Worm (Caenorhabditis elegans): Measurements from ENCODE around the gene soc-2.

soc-2 gene

ce11 chrIV:5085782-5086181, 66.5 kb downstream of the soc-2 start:
- no peak for TF ChIP-seq irx-1 (tag; optimal IDR thresholded peaks at IDR 0.05)
- TF ChIP-seq ceh-90 (tag; optimal IDR thresholded peaks at IDR 0.05): no peak
- no peak for TF ChIP-seq fkh-4 (tag; optimal IDR thresholded peaks at IDR 0.05; ENCODE audit: borderline replicate concordance)
- no peak for TF ChIP-seq ces-1 (GFP tag; optimal IDR thresholded peaks at IDR 0.05)
- TF ChIP-seq hlh-17 (GFP tag; optimal IDR thresholded peaks at IDR 0.05; ENCODE audit: borderline replicate concordance): no peak
- TF ChIP-seq sox-4 (tag; optimal IDR thresholded peaks at IDR 0.05): no peak
- no peak for TF ChIP-seq elt-2 (tag; optimal IDR thresholded peaks at IDR 0.05)
- TF ChIP-seq fkh-10 (GFP tag; optimal IDR thresholded peaks at IDR 0.05): no peak
- TF ChIP-seq hlh-4 (tag; optimal IDR thresholded peaks at IDR 0.05): no peak

DNA sequence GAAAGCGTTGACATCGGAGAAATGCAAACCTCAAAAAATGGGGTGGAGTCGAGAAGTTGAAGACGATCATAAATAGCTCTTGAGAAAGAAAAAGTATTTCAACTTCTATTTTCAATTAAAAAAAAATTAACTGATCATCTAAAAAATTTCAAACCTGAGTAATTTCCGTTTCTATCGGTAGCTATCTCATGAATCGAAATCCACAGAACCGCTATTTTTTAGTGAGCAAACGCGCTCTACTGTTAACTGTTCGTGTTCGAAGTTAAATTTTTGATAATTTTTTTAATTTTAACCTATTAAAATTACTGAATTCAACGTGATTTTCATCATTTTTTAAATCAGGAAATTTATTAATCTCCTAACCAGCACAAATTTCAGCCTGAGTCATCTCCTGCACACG, 68.5 kb downstream of the soc-2 start:
- no peak for TF ChIP-seq hpl-2 (GFP tag; optimal IDR thresholded peaks at IDR 0.05)
- TF ChIP-seq efl-1 (optimal IDR thresholded peaks at IDR 0.05): peak in 1 of 2 experiments; percentile 13
- TF ChIP-seq efl-1 (GFP tag; optimal IDR thresholded peaks at IDR 0.05 in 1 of 2): no peak

ce11 chrIV:5082900-5083530, 69.3 kb downstream of the soc-2 start, which contains the start of gene pygo-1:
TSS of gene pygo-1 (plus strand) at chrIV:5083303.
- TF ChIP-seq hpl-2 (GFP tag; optimal IDR thresholded peaks at IDR 0.05): no peak
- TF ChIP-seq blmp-1 (tag; optimal IDR thresholded peaks at IDR 0.05): peak; percentile 93
- TF ChIP-seq lin-14 (GFP tag; optimal IDR thresholded peaks at IDR 0.05): peak; percentile 24
- no peak for TF ChIP-seq nhr-77 (tag; optimal IDR thresholded peaks at IDR 0.05)
- no peak for TF ChIP-seq fos-1 (tag; optimal IDR thresholded peaks at IDR 0.05)
- TF ChIP-seq ces-1 (GFP tag; optimal IDR thresholded peaks at IDR 0.05): no peak
- no peak for TF ChIP-seq fkh-4 (tag; optimal IDR thresholded peaks at IDR 0.05; ENCODE audit: borderline replicate concordance)
- no peak for TF ChIP-seq unc-62 (GFP tag; optimal IDR thresholded peaks at IDR 0.05)
- TF ChIP-seq ceh-88 (GFP tag; IDR thresholded peaks at IDR 0.05): no peak
- no peak for TF ChIP-seq mef-2 (tag; optimal IDR thresholded peaks at IDR 0.05)
- TF ChIP-seq efl-1 (optimal IDR thresholded peaks at IDR 0.05): no peak
- peak in 1 of 2 experiments; percentile 86 for TF ChIP-seq efl-1 (GFP tag; optimal IDR thresholded peaks at IDR 0.05 in 1 of 2)
- peak in 1 of 2 experiments; percentile 20 for TF ChIP-seq lsy-2 (tag; optimal IDR thresholded peaks at IDR 0.05)
- TF ChIP-seq lin-39 (tag; optimal IDR thresholded peaks at IDR 0.05): no peak
- no peak for TF ChIP-seq lin-13 (GFP tag; optimal IDR thresholded peaks at IDR 0.05)
- TF ChIP-seq snpc-4 (tag; optimal IDR thresholded peaks at IDR 0.05): no peak
- TF ChIP-seq rnt-1 (tag; optimal IDR thresholded peaks at IDR 0.05): peak; percentile 41
- TF ChIP-seq nhr-71 (tag; optimal IDR thresholded peaks at IDR 0.05): peak; percentile 32
- no peak for TF ChIP-seq lin-35 (GFP tag; optimal IDR thresholded peaks at IDR 0.05)
- no peak for TF ChIP-seq irx-1 (tag; optimal IDR thresholded peaks at IDR 0.05)
- no peak for TF ChIP-seq unc-130 (tag; optimal IDR thresholded peaks at IDR 0.05)
- peak; percentile 16 for TF ChIP-seq mep-1 (tag; optimal IDR thresholded peaks at IDR 0.05)
- no peak for TF ChIP-seq elt-2 (tag; optimal IDR thresholded peaks at IDR 0.05)
- TF ChIP-seq zag-1 (tag; optimal IDR thresholded peaks at IDR 0.05): no peak
- no peak for TF ChIP-seq xbp-1 (tag; optimal IDR thresholded peaks at IDR 0.05)
- peak; percentile 68 for TF ChIP-seq nhr-85 (tag)
- peak; percentile 39 for TF ChIP-seq snu-23 (GFP tag; optimal IDR thresholded peaks at IDR 0.05)
- TF ChIP-seq ceh-63 (GFP tag; optimal IDR thresholded peaks at IDR 0.05): no peak
- TF ChIP-seq mab-9 (GFP tag; IDR thresholded peaks at IDR 0.05): no peak

- TF ChIP-seq mep-1 (tag; optimal IDR thresholded peaks at IDR 0.05) (peak; percentile 38), nhr-85 (tag) (no peak), snpc-4 (tag; optimal IDR thresholded peaks at IDR 0.05) (no peak), nhr-20 (tag; optimal IDR thresholded peaks at IDR 0.05) (no peak), snu-23 (GFP tag; optimal IDR thresholded peaks at IDR 0.05) (no peak), tlp-1 (tag; optimal IDR thresholded peaks at IDR 0.05) (no peak), rnt-1 (tag; optimal IDR thresholded peaks at IDR 0.05) (peak; percentile 9), unc-30 (tag; optimal IDR thresholded peaks at IDR 0.05) (no peak), ceh-63 (GFP tag; optimal IDR thresholded peaks at IDR 0.05) (no peak), fkh-8 (tag; optimal IDR thresholded peaks at IDR 0.05) (no peak), unc-98 (GFP tag; IDR thresholded peaks at IDR 0.05) (no peak), dpl-1 (GFP tag; optimal IDR thresholded peaks at IDR 0.05) (no peak), lir-3 (tag; optimal IDR thresholded peaks at IDR 0.05; ENCODE audit: poor library complexity) (no peak), nhr-12 (tag; optimal IDR thresholded peaks at IDR 0.05) (no peak), unc-86 (tag; optimal IDR thresholded peaks at IDR 0.05) (no peak), ces-1 (GFP tag; optimal IDR thresholded peaks at IDR 0.05) (no peak), ztf-4 (tag; optimal IDR thresholded peaks at IDR 0.05) (no peak), aly-2 (tag; optimal IDR thresholded peaks at IDR 0.05) (no peak), fos-1 (tag; optimal IDR thresholded peaks at IDR 0.05) (no peak), mef-2 (tag; optimal IDR thresholded peaks at IDR 0.05) (no peak), xbp-1 (tag; optimal IDR thresholded peaks at IDR 0.05) (no peak), elt-3 (tag; optimal IDR thresholded peaks at IDR 0.05) (no peak), Y116A8C.19 (tag; optimal IDR thresholded peaks at IDR 0.05; ENCODE audit: borderline replicate concordance) (no peak)
These were observed 71.2 kb downstream of the soc-2 start for ce11 chrIV:5081122-5081521.
